Worm (Caenorhabditis elegans) whole organism, L3 larva: ENCODE results near the gene F22E5.8.

Source experiments
- R02D3.7 ChIP-seq: fragments of 150-350 bp; optimal IDR thresholded peaks from 2 replicates; lab custom pipeline; 2014; ENCODE audit warnings: missing biosample characterization, missing genetic modification characterization
- elt-3 ChIP-seq, 3 experiments: fragments of 150-350 bp in 1 of 3; sonication (generic microtip) in 2 of 3; optimal IDR thresholded peaks; 2 replicates in 2 of 3; 4 replicates in 1 of 3; lab custom pipeline; 2014 to 2017; ENCODE audit warnings: missing biosample characterization in 3 of 3, missing genetic modification characterization in 3 of 3
- jun-1 ChIP-seq: fragments of 150-350 bp; optimal IDR thresholded peaks from 2 replicates; lab custom pipeline; 2014; ENCODE audit warnings: missing biosample characterization, missing genetic modification reagents, missing genetic modification characterization
- lin-15B ChIP-seq: fragments of 150-350 bp; optimal IDR thresholded peaks from 2 replicates; lab custom pipeline; 2014; ENCODE audit warnings: missing biosample characterization, missing genetic modification characterization
- lin-39 ChIP-seq: fragments of 150-350 bp; optimal IDR thresholded peaks from 2 replicates; lab custom pipeline; 2018; ENCODE audit warnings: missing biosample characterization, missing genetic modification reagents, missing genetic modification characterization
- nhr-11 ChIP-seq: fragments of 150-350 bp; optimal IDR thresholded peaks from 2 replicates; lab custom pipeline; 2014; ENCODE audit warnings: missing biosample characterization, missing genetic modification characterization
- nhr-237 ChIP-seq: fragments of 150-350 bp; optimal IDR thresholded peaks from 2 replicates; lab custom pipeline; 2014; ENCODE audit warnings: missing biosample characterization, missing genetic modification characterization
- nhr-25 ChIP-seq: sonication (generic microtip); optimal IDR thresholded peaks from 2 replicates; lab custom pipeline; 2017; ENCODE audit warnings: missing biosample characterization, missing genetic modification characterization
- nhr-76 ChIP-seq: fragments of 150-350 bp; sonication (generic microtip); optimal IDR thresholded peaks from 5 replicates; lab custom pipeline; 2014; ENCODE audit warnings: missing biosample characterization, missing genetic modification characterization
- sea-2 ChIP-seq: fragments of 150-350 bp; sonication (generic microtip); optimal IDR thresholded peaks from 4 replicates; lab custom pipeline; 2014; ENCODE audit warnings: missing biosample characterization, missing genetic modification reagents, missing genetic modification characterization
- skn-1 ChIP-seq: fragments of 150-350 bp; optimal IDR thresholded peaks from 2 replicates; lab custom pipeline; 2014; ENCODE audit warnings: missing biosample characterization, missing genetic modification characterization
- zag-1 ChIP-seq: fragments of 150-350 bp; optimal IDR thresholded peaks from 2 replicates; lab custom pipeline; 2014; ENCODE audit warnings: missing biosample characterization, missing genetic modification characterization

DNA sequence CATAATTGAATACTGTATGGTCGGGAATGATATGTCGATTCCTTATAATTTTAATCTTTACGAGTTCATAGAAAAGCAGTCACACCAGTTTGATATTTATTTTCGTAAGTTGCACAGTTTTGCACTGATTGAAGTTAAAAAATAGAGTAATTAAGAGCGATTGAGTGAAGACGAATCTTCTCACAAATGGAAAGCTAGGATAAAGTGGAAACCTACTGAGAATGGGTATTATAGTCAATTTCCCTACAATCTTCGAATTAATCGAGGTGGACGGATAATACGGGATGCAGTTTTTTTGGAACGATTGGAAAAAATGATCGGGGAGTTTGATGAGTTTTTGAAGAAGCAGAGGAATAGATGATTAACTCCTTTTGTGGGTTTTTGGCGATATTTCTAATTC lies 1.1 kb downstream of the F22E5.8 start, which contains the start of gene F22E5.23:
- TF ChIP-seq nhr-25 (tag; lab: Kevin White, UChicago) (no peak), zag-1 (tag; lab: Kevin White, UChicago) (no peak), lin-39 (no peak), nhr-11 (tag; lab: Kevin White, UChicago) (no peak), lin-15B (no peak), R02D3.7 (no peak), nhr-237 (no peak), nhr-76 (no peak), sea-2 (no peak), elt-3 (tag; optimal IDR thresholded peaks at IDR 0.05; lab: Kevin White, UChicago) (no peak), skn-1 (no peak), jun-1 (no peak)
